Worm (Caenorhabditis elegans) whole organism, L3 larva: Measurements from ENCODE around the gene kvs-3.
A peak's percentile ranks its signal among the peaks of the same experiment; 100 is the strongest.

Experiments used
- ZK546.5 ChIP-seq: sonication (generic microtip); optimal IDR thresholded peaks from 2 replicates; lab custom pipeline; 2017; ENCODE audit warnings: missing biosample characterization, missing genetic modification characterization
- aly-2 ChIP-seq: fragments of 150-350 bp; optimal IDR thresholded peaks from 2 replicates; lab custom pipeline; 2014; ENCODE audit warnings: missing biosample characterization, missing genetic modification characterization
- ceh-16 ChIP-seq: sonication (generic microtip); optimal IDR thresholded peaks from 2 replicates; lab custom pipeline; 2017; ENCODE audit warnings: missing biosample characterization, missing genetic modification characterization
- ceh-9 ChIP-seq: sonication (generic microtip); optimal IDR thresholded peaks from 2 replicates; lab custom pipeline; 2018; ENCODE audit warnings: missing biosample characterization, missing genetic modification characterization
- daf-12 ChIP-seq: fragments of 150-350 bp; optimal IDR thresholded peaks from 2 replicates; lab custom pipeline; 2014; ENCODE audit warnings: missing biosample characterization, missing genetic modification reagents, missing genetic modification characterization
- egl-27 ChIP-seq: sonication (generic microtip); optimal IDR thresholded peaks from 4 replicates; lab custom pipeline; 2017; ENCODE audit warnings: missing biosample characterization, missing genetic modification reagents, missing genetic modification characterization
- elt-1 ChIP-seq: fragments of 150-350 bp; optimal IDR thresholded peaks from 2 replicates; lab custom pipeline; 2014; ENCODE audit warnings: missing biosample characterization, missing genetic modification characterization
- elt-2 ChIP-seq: sonication (generic microtip); optimal IDR thresholded peaks from 2 replicates; lab custom pipeline; 2016; ENCODE audit warnings: missing genetic modification reagents, mild to moderate bottlenecking, missing genetic modification characterization, missing compliant biosample characterization
- elt-3 ChIP-seq, 3 experiments: fragments of 150-350 bp in 1 of 3; sonication (generic microtip) in 2 of 3; optimal IDR thresholded peaks; 2 replicates in 2 of 3; 4 replicates in 1 of 3; lab custom pipeline; 2014 to 2017; ENCODE audit warnings: missing biosample characterization in 3 of 3, missing genetic modification characterization in 3 of 3
- eor-1 ChIP-seq, 2 experiments: fragments of 150-350 bp; optimal IDR thresholded peaks; 2 replicates each; lab custom pipeline; 2014 to 2018; ENCODE audit warnings: missing biosample characterization in 2 of 2, missing genetic modification characterization in 2 of 2
- fkh-2 ChIP-seq: fragments of 150-350 bp; optimal IDR thresholded peaks from 2 replicates; lab custom pipeline; 2014; ENCODE audit warnings: missing biosample characterization, missing genetic modification reagents, missing genetic modification characterization
- fos-1 ChIP-seq: fragments of 150-350 bp; optimal IDR thresholded peaks from 2 replicates; lab custom pipeline; 2014; ENCODE audit warnings: missing biosample characterization, missing genetic modification characterization
- hmg-11 ChIP-seq: sonication (generic microtip); optimal IDR thresholded peaks from 2 replicates; lab custom pipeline; 2016; ENCODE audit warnings: missing genetic modification characterization, missing compliant biosample characterization
- jun-1 ChIP-seq: fragments of 150-350 bp; optimal IDR thresholded peaks from 2 replicates; lab custom pipeline; 2014; ENCODE audit warnings: missing biosample characterization, missing genetic modification reagents, missing genetic modification characterization
- lin-15B ChIP-seq: fragments of 150-350 bp; optimal IDR thresholded peaks from 2 replicates; lab custom pipeline; 2014; ENCODE audit warnings: missing biosample characterization, missing genetic modification characterization
- lin-39 ChIP-seq: fragments of 150-350 bp; optimal IDR thresholded peaks from 2 replicates; lab custom pipeline; 2018; ENCODE audit warnings: missing biosample characterization, missing genetic modification reagents, missing genetic modification characterization
- lsy-12 ChIP-seq: sonication (generic microtip); optimal IDR thresholded peaks from 2 replicates; lab custom pipeline; 2016; ENCODE audit warnings: mild to moderate bottlenecking, missing genetic modification characterization, missing compliant biosample characterization
- mdl-1 ChIP-seq: fragments of 150-350 bp; optimal IDR thresholded peaks from 2 replicates; lab custom pipeline; 2014; ENCODE audit warnings: missing biosample characterization, missing genetic modification characterization
- mml-1 ChIP-seq: fragments of 150-350 bp; sonication (generic microtip); optimal IDR thresholded peaks from 3 replicates; lab custom pipeline; 2014; ENCODE audit warnings: missing biosample characterization, missing genetic modification characterization
- nhr-11 ChIP-seq: fragments of 150-350 bp; optimal IDR thresholded peaks from 2 replicates; lab custom pipeline; 2014; ENCODE audit warnings: missing biosample characterization, missing genetic modification characterization
- nhr-23 ChIP-seq: fragments of 150-350 bp; optimal IDR thresholded peaks from 2 replicates; lab custom pipeline; 2014; ENCODE audit warnings: missing biosample characterization, missing genetic modification reagents, missing genetic modification characterization
- nhr-237 ChIP-seq: fragments of 150-350 bp; optimal IDR thresholded peaks from 2 replicates; lab custom pipeline; 2014; ENCODE audit warnings: missing biosample characterization, missing genetic modification characterization
- nhr-25 ChIP-seq: sonication (generic microtip); optimal IDR thresholded peaks from 2 replicates; lab custom pipeline; 2017; ENCODE audit warnings: missing biosample characterization, missing genetic modification characterization
- nhr-28 ChIP-seq: fragments of 150-350 bp; optimal IDR thresholded peaks from 2 replicates; lab custom pipeline; 2014; ENCODE audit warnings: missing biosample characterization, missing genetic modification characterization
- nhr-76 ChIP-seq: fragments of 150-350 bp; sonication (generic microtip); optimal IDR thresholded peaks from 5 replicates; lab custom pipeline; 2014; ENCODE audit warnings: missing biosample characterization, missing genetic modification characterization
- pha-4 ChIP-seq: fragments of 150-350 bp; optimal IDR thresholded peaks from 2 replicates; lab custom pipeline; 2014; ENCODE audit warnings: missing biosample characterization, missing genetic modification reagents, missing genetic modification characterization
- pqm-1 ChIP-seq: fragments of 150-350 bp; optimal IDR thresholded peaks from 2 replicates; lab custom pipeline; 2017; ENCODE audit warnings: missing biosample characterization, missing genetic modification characterization, inconsistent platforms
- sea-2 ChIP-seq: fragments of 150-350 bp; sonication (generic microtip); optimal IDR thresholded peaks from 4 replicates; lab custom pipeline; 2014; ENCODE audit warnings: missing biosample characterization, missing genetic modification reagents, missing genetic modification characterization
- skn-1 ChIP-seq: fragments of 150-350 bp; optimal IDR thresholded peaks from 2 replicates; lab custom pipeline; 2014; ENCODE audit warnings: missing biosample characterization, missing genetic modification characterization
- snpc-4 ChIP-seq: fragments of 150-350 bp; optimal IDR thresholded peaks from 2 replicates; lab custom pipeline; 2014; ENCODE audit warnings: missing biosample characterization, missing genetic modification characterization
- tbx-2 ChIP-seq: sonication (generic microtip); optimal IDR thresholded peaks from 2 replicates; lab custom pipeline; 2016; ENCODE audit warnings: mild to moderate bottlenecking, missing genetic modification characterization, missing compliant biosample characterization
- unc-39 ChIP-seq: sonication (generic microtip); optimal IDR thresholded peaks from 4 replicates; lab custom pipeline; 2017; ENCODE audit warnings: missing biosample characterization, missing genetic modification characterization
- unc-62 ChIP-seq: fragments of 150-350 bp; sonication (generic microtip); optimal IDR thresholded peaks from 4 replicates; lab custom pipeline; 2014; ENCODE audit warnings: missing biosample characterization, missing genetic modification reagents, missing genetic modification characterization
- zag-1 ChIP-seq: fragments of 150-350 bp; optimal IDR thresholded peaks from 2 replicates; lab custom pipeline; 2014; ENCODE audit warnings: missing biosample characterization, missing genetic modification characterization
- ztf-11 ChIP-seq: fragments of 150-350 bp; optimal IDR thresholded peaks from 2 replicates; lab custom pipeline; 2014; ENCODE audit warnings: missing biosample characterization, missing genetic modification characterization
- ztf-4 ChIP-seq: fragments of 150-350 bp; optimal IDR thresholded peaks from 2 replicates; lab custom pipeline; 2014; ENCODE audit warnings: missing biosample characterization, missing genetic modification characterization

The kvs-3 gene

ce11 chrV:9352947-9353346, 34.8 kb downstream of the kvs-3 start, which contains the start of gene srx-46:
Gene srx-46, plus strand, starts transcription at chrV:9353247.
- TF ChIP-seq nhr-23 (tag; lab: Kevin White, UChicago): no peak
- no peak for TF ChIP-seq ceh-16 (tag; lab: Kevin White, UChicago)
- no peak for TF ChIP-seq ZK546.5
- no peak for TF ChIP-seq aly-2 (tag; lab: Kevin White, UChicago)
- no peak for TF ChIP-seq fkh-2 (tag; lab: Kevin White, UChicago)
- TF ChIP-seq tbx-2: no peak
- TF ChIP-seq nhr-28 (tag; lab: Kevin White, UChicago): no peak
- TF ChIP-seq zag-1 (tag; lab: Kevin White, UChicago): no peak
- TF ChIP-seq daf-12 (tag; lab: Kevin White, UChicago): no peak
- TF ChIP-seq unc-62: no peak
- TF ChIP-seq snpc-4 (tag; lab: Kevin White, UChicago): no peak
- TF ChIP-seq ztf-11 (tag; lab: Kevin White, UChicago): no peak
- TF ChIP-seq eor-1 (tag; optimal IDR thresholded peaks at IDR 0.05; lab: Kevin White, UChicago): no peak
- no peak for TF ChIP-seq pha-4 (tag; lab: Kevin White, UChicago)
- TF ChIP-seq egl-27 (tag; lab: Kevin White, UChicago): no peak
- no peak for TF ChIP-seq lsy-12
- TF ChIP-seq jun-1 (tag; lab: Kevin White, UChicago): no peak
- TF ChIP-seq lin-39 (tag; lab: Kevin White, UChicago): no peak
- TF ChIP-seq elt-1 (tag; lab: Kevin White, UChicago): no peak
- TF ChIP-seq, all 47 proteins: peak for 0

- TF ChIP-seq skn-1 (tag; lab: Kevin White, UChicago) (no peak), hmg-11 (tag; lab: Kevin White, UChicago) (no peak), nhr-237 (tag; lab: Kevin White, UChicago) (no peak), unc-39 (tag; lab: Kevin White, UChicago) (no peak), fkh-2 (tag; lab: Kevin White, UChicago) (no peak), zag-1 (tag; lab: Kevin White, UChicago) (no peak), aly-2 (tag; lab: Kevin White, UChicago) (no peak), fos-1 (no peak), nhr-25 (tag; lab: Kevin White, UChicago) (no peak), nhr-23 (tag; lab: Kevin White, UChicago) (no peak), nhr-28 (tag; lab: Kevin White, UChicago) (no peak), daf-12 (tag; lab: Kevin White, UChicago) (no peak), elt-1 (tag; lab: Kevin White, UChicago) (no peak), lin-15B (tag; lab: Kevin White, UChicago) (no peak)
- TF ChIP-seq, all 47 proteins: peak for 0
Observed at ce11 chrV:9355371-9355770, 37.3 kb downstream of the kvs-3 start, which contains the start of gene ttr-40. Gene ttr-40, minus strand, starts transcription at chrV:9355471.

ce11 chrV:9356345-9356744, 38.2 kb downstream of the kvs-3 start, which contains the start of gene ttr-49:
Gene ttr-49, minus strand, starts transcription at chrV:9356515.
- TF ChIP-seq pqm-1 (tag; lab: Kevin White, UChicago) (peak; percentile 24), elt-2 (tag; lab: Kevin White, UChicago) (peak; percentile 64), skn-1 (tag; lab: Kevin White, UChicago) (no peak), ztf-4 (tag; lab: Kevin White, UChicago) (no peak), nhr-25 (tag; lab: Kevin White, UChicago) (no peak), tbx-2 (no peak)

- TF ChIP-seq elt-1 (tag; lab: Kevin White, UChicago) (no peak), elt-2 (tag; lab: Kevin White, UChicago) (no peak), lin-15B (tag; lab: Kevin White, UChicago) (no peak), nhr-76 (tag; lab: Kevin White, UChicago) (no peak), nhr-23 (tag; lab: Kevin White, UChicago) (no peak), nhr-11 (tag; lab: Kevin White, UChicago) (no peak), eor-1 (tag; optimal IDR thresholded peaks at IDR 0.05; lab: Kevin White, UChicago) (no peak), fkh-2 (tag; lab: Kevin White, UChicago) (no peak), sea-2 (GFP tag; lab: Kevin White, UChicago) (no peak), mml-1 (tag; lab: Kevin White, UChicago) (no peak), elt-3 (tag; optimal IDR thresholded peaks at IDR 0.05; lab: Kevin White, UChicago) (no peak), lsy-12 (no peak), ceh-9 (tag; lab: Kevin White, UChicago) (no peak), mdl-1 (tag; lab: Kevin White, UChicago) (no peak), ztf-4 (tag; lab: Kevin White, UChicago) (no peak)
Observed at ce11 chrV:9359674-9360073, 41.6 kb downstream of the kvs-3 start, which contains the start of gene gpa-3. Gene gpa-3, minus strand, starts transcription at chrV:9359774.
